Fruit fly (Drosophila melanogaster): ENCODE measurements around the gene CG13917.

DNA sequence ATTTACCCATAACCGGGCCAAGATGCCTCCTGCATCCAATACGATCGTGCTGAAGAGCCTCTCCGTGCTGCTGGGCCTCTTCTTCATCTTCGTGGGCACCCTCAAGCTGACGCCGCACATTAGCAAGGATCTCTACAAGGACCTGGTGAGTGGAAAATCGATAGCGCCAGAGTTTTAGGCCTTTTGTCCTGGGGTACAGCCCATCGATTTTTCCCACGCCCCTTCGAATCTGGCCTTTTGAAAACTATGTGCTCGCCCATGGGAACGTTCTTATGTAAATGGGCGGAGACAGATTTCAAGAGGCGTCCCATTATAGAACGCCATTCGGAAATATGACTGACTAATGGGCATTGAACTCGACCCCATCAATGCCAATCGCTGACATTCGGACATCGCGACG is 72.9 kb downstream of the CG13917 start:
- TF ChIP-seq Myc (optimal IDR thresholded peaks at IDR 0.05), result no peak
- no peak for TF ChIP-seq psq (optimal IDR thresholded peaks at IDR 0.05)
- TF ChIP-seq insv (optimal IDR thresholded peaks at IDR 0.05), result no peak
- TF ChIP-seq ttk (optimal IDR thresholded peaks at IDR 0.05), result no peak
- TF ChIP-seq Sin3A (optimal IDR thresholded peaks at IDR 0.05), result no peak
- TF ChIP-seq h (optimal IDR thresholded peaks at IDR 0.05), result no peak
